Fruit fly (Drosophila melanogaster) whole organism, embryonic: ENCODE measurements around the gene anchor.
A peak's percentile ranks its signal among the peaks of the same experiment; 100 is the strongest.

ENCODE experiments used
- CG1024 ChIP-seq: fragments of 200-800 bp; sonication (Bioruptor generic); IDR thresholded peaks from 2 replicates; pipeline ENCODE4 v1.3.6; 2022; ENCODE audit warnings: missing biosample characterization, missing genetic modification characterization
- CG10366 ChIP-seq: fragments of 200-800 bp; sonication (Bioruptor generic); IDR thresholded peaks from 2 replicates; pipeline ENCODE4 v1.3.6; 2022; ENCODE audit warnings: missing biosample characterization, missing genetic modification characterization
- CG10959 ChIP-seq: fragments of 200-800 bp; sonication (Bioruptor generic); IDR thresholded peaks from 2 replicates; pipeline ENCODE4 v1.3.6; 2022; ENCODE audit warnings: missing biosample characterization, missing genetic modification characterization
- CG10979 ChIP-seq: fragments of 200-800 bp; sonication (Bioruptor generic); optimal IDR thresholded peaks from 2 replicates; lab custom pipeline; 2018; ENCODE audit warnings: missing biosample characterization, mild to moderate bottlenecking, missing genetic modification characterization, moderate library complexity
- CG17912 ChIP-seq: fragments of 200-800 bp; sonication (Bioruptor generic); optimal IDR thresholded peaks from 2 replicates; lab custom pipeline; 2018; ENCODE audit warnings: missing biosample characterization, mild to moderate bottlenecking, missing genetic modification characterization
- CG18011 ChIP-seq: fragments of 200-800 bp; sonication (Bioruptor generic); optimal IDR thresholded peaks from 2 replicates; lab custom pipeline; 2017; ENCODE audit warnings: missing biosample characterization, missing genetic modification characterization, mild to moderate bottlenecking, moderate library complexity, missing genotype
- CG2129 ChIP-seq: fragments of 200-800 bp; sonication (Bioruptor generic); IDR thresholded peaks from 2 replicates; pipeline ENCODE4 v1.3.6; 2022; ENCODE audit warnings: missing biosample characterization, missing genetic modification characterization; ENCODE audit not compliant: partially characterized antibody
- CG30403 ChIP-seq: fragments of 200-800 bp; sonication (Bioruptor generic); optimal IDR thresholded peaks from 3 replicates; lab custom pipeline; 2016; ENCODE audit warnings: missing biosample characterization, missing genetic modification characterization
- CG3726 ChIP-seq: fragments of 200-800 bp; sonication (Bioruptor generic); IDR thresholded peaks from 3 replicates; pipeline ENCODE4, ENCODE4 v1.3.6; 2022; ENCODE audit warnings: missing biosample characterization, missing genetic modification characterization
- CG3838 ChIP-seq: fragments of 200-800 bp; sonication (Bioruptor generic); optimal IDR thresholded peaks from 3 replicates; lab custom pipeline; 2016; ENCODE audit warnings: missing biosample characterization, missing genetic modification characterization
- CG4730 ChIP-seq: fragments of 200-800 bp; sonication (Bioruptor generic); IDR thresholded peaks from 2 replicates; pipeline ENCODE4 v1.3.6; 2022; ENCODE audit warnings: missing biosample characterization, missing genetic modification characterization
- CG5180 ChIP-seq: fragments of 200-800 bp; sonication (Bioruptor generic); optimal IDR thresholded peaks from 3 replicates; lab custom pipeline; 2017; ENCODE audit warnings: missing biosample characterization, missing genetic modification characterization, mild to moderate bottlenecking, moderate library complexity, missing genetic modification reagents
- CG9609 ChIP-seq: fragments of 200-800 bp; sonication (Bioruptor generic); optimal IDR thresholded peaks from 3 replicates; lab custom pipeline; 2016; ENCODE audit warnings: missing biosample characterization, missing genetic modification characterization
- CG9876 ChIP-seq: fragments of 200-800 bp; sonication (Bioruptor generic); optimal IDR thresholded peaks from 2 replicates; lab custom pipeline; 2016; ENCODE audit warnings: missing biosample characterization, missing genetic modification characterization
- D19A ChIP-seq: fragments of 200-800 bp; optimal IDR thresholded peaks from 3 replicates; lab custom pipeline; 2019; ENCODE audit warnings: missing biosample characterization, mild to moderate bottlenecking, missing genetic modification characterization, moderate library complexity
- Doc2 ChIP-seq: fragments of 200-800 bp; sonication (Bioruptor generic); IDR thresholded peaks from 2 replicates; pipeline ENCODE4 v1.3.6; 2022; ENCODE audit warnings: missing biosample characterization, missing genetic modification characterization
- Dref ChIP-seq: fragments of 200-800 bp; sonication (Bioruptor generic); IDR thresholded peaks from 2 replicates; pipeline ENCODE4 v1.3.6; 2022; ENCODE audit warnings: missing biosample characterization, missing genetic modification characterization
- Ets97D ChIP-seq: fragments of 200-800 bp; sonication (Bioruptor generic); optimal IDR thresholded peaks from 3 replicates; lab custom pipeline; 2016; ENCODE audit warnings: missing biosample characterization, missing genetic modification characterization
- Fer1 ChIP-seq: fragments of 200-800 bp; sonication (Bioruptor generic); optimal IDR thresholded peaks from 2 replicates; lab custom pipeline; 2017; ENCODE audit warnings: missing biosample characterization, mild to moderate bottlenecking, missing genetic modification characterization
- HLH54F ChIP-seq: fragments of 200-800 bp; sonication (Bioruptor generic); optimal IDR thresholded peaks from 3 replicates; lab custom pipeline; 2016; ENCODE audit warnings: missing biosample characterization, missing genetic modification characterization
- MESR4 ChIP-seq: fragments of 200-800 bp; sonication (Bioruptor generic); optimal IDR thresholded peaks from 2 replicates; lab custom pipeline; 2018; ENCODE audit warnings: missing biosample characterization, mild to moderate bottlenecking, missing genetic modification characterization, moderate library complexity
- Max ChIP-seq: fragments of 200-800 bp; sonication (Bioruptor generic); optimal IDR thresholded peaks from 2 replicates; lab custom pipeline; 2016; ENCODE audit warnings: missing biosample characterization, mild to moderate bottlenecking, missing genetic modification characterization
- Mes4 ChIP-seq: fragments of 200-800 bp; sonication (Bioruptor generic); optimal IDR thresholded peaks from 2 replicates; lab custom pipeline; 2016; ENCODE audit warnings: missing biosample characterization, missing genetic modification characterization
- Oaz ChIP-seq: fragments of 200-800 bp; sonication (Bioruptor generic); IDR thresholded peaks from 2 replicates; pipeline ENCODE4 v1.3.6; 2022; ENCODE audit warnings: missing biosample characterization, missing genetic modification characterization
- Optix ChIP-seq: fragments of 200-800 bp; sonication (Bioruptor generic); IDR thresholded peaks from 3 replicates; pipeline ENCODE4 v1.3.6; 2022; ENCODE audit warnings: missing biosample characterization, missing genetic modification characterization
- al ChIP-seq: fragments of 200-800 bp; sonication (Bioruptor generic); IDR thresholded peaks from 2 replicates; pipeline ENCODE4 v1.3.6; 2022; ENCODE audit warnings: missing biosample characterization, missing genetic modification characterization
- ara ChIP-seq: fragments of 200-800 bp; sonication (Bioruptor generic); IDR thresholded peaks from 2 replicates; pipeline ENCODE4 v1.3.6; 2022; ENCODE audit warnings: missing biosample characterization, missing genetic modification characterization
- corto ChIP-seq: fragments of 200-800 bp; sonication (Bioruptor generic); optimal IDR thresholded peaks from 2 replicates; lab custom pipeline; 2016; ENCODE audit warnings: missing biosample characterization, mild to moderate bottlenecking, missing genetic modification characterization, moderate library complexity
- crol ChIP-seq: fragments of 200-800 bp; sonication (Bioruptor generic); IDR thresholded peaks from 2 replicates; pipeline ENCODE4 v1.3.6; 2022; ENCODE audit warnings: missing biosample characterization, missing genetic modification characterization
- dmrt11E ChIP-seq: fragments of 200-800 bp; sonication (Bioruptor generic); optimal IDR thresholded peaks from 3 replicates; lab custom pipeline; 2018; ENCODE audit warnings: missing biosample characterization, mild to moderate bottlenecking, missing genetic modification characterization, moderate library complexity
- dmrt99B ChIP-seq: fragments of 200-800 bp; sonication (Bioruptor generic); optimal IDR thresholded peaks from 2 replicates; lab custom pipeline; 2018; ENCODE audit warnings: missing biosample characterization, mild to moderate bottlenecking, missing genetic modification characterization, moderate library complexity
- eve ChIP-seq, 2 experiments: fragments of >200 bp; optimal IDR thresholded peaks; 2 replicates each; lab custom pipeline; 2017; ENCODE audit warnings: missing biosample characterization in 2 of 2, missing genetic modification characterization in 2 of 2
- ewg ChIP-seq: fragments of 200-800 bp; sonication (Bioruptor generic); optimal IDR thresholded peaks from 3 replicates; lab custom pipeline; 2017; ENCODE audit warnings: mild to moderate bottlenecking, missing biosample characterization, missing genetic modification reagents, missing genetic modification characterization
- gce ChIP-seq: fragments of 200-800 bp; sonication (Bioruptor generic); IDR thresholded peaks from 3 replicates; pipeline ENCODE4 v1.3.6; 2022; ENCODE audit warnings: missing biosample characterization, missing genetic modification characterization
- gcm ChIP-seq: fragments of 200-800 bp; sonication (Bioruptor generic); optimal IDR thresholded peaks from 2 replicates; lab custom pipeline; 2019; ENCODE audit warnings: missing biosample characterization, mild to moderate bottlenecking, missing genetic modification characterization, moderate library complexity
- gcm2 ChIP-seq: fragments of 200-800 bp; sonication (Bioruptor generic); optimal IDR thresholded peaks from 2 replicates; lab custom pipeline; 2016; ENCODE audit warnings: missing biosample characterization, missing genetic modification characterization
- ham ChIP-seq: fragments of 200-800 bp; sonication (Bioruptor generic); IDR thresholded peaks from 2 replicates; pipeline ENCODE4 v1.3.6; 2022; ENCODE audit warnings: missing biosample characterization, missing genetic modification characterization
- hb ChIP-seq: fragments of 200-800 bp; sonication (Bioruptor generic); IDR thresholded peaks from 3 replicates; pipeline ENCODE4 v1.3.6; 2022; ENCODE audit warnings: missing biosample characterization, missing genetic modification characterization; ENCODE audit not compliant: partially characterized antibody
- hbn ChIP-seq: fragments of 200-800 bp; sonication (Bioruptor generic); IDR thresholded peaks from 2 replicates; pipeline ENCODE4 v1.3.6; 2022; ENCODE audit warnings: missing biosample characterization, missing genetic modification characterization; ENCODE audit not compliant: partially characterized antibody
- hth ChIP-seq: fragments of >200 bp; optimal IDR thresholded peaks from 2 replicates; lab custom pipeline; 2017; ENCODE audit warnings: inconsistent platforms
- nerfin-1 ChIP-seq: fragments of 200-800 bp; sonication (Bioruptor generic); optimal IDR thresholded peaks from 3 replicates; lab custom pipeline; 2019; ENCODE audit warnings: missing biosample characterization, mild to moderate bottlenecking, missing genetic modification characterization, moderate library complexity
- odd ChIP-seq: fragments of 200-800 bp; sonication (Bioruptor generic); optimal IDR thresholded peaks from 2 replicates; lab custom pipeline; 2017; ENCODE audit warnings: missing biosample characterization, mild to moderate bottlenecking, missing genetic modification characterization
- phol ChIP-seq: fragments of 200-800 bp; sonication (Bioruptor generic); optimal IDR thresholded peaks from 3 replicates; lab custom pipeline; 2018; ENCODE audit warnings: missing biosample characterization, mild to moderate bottlenecking, missing genetic modification characterization, moderate library complexity
- rib ChIP-seq: fragments of 200-800 bp; sonication (Bioruptor generic); IDR thresholded peaks from 2 replicates; pipeline ENCODE4 v1.3.6; 2022; ENCODE audit warnings: missing biosample characterization, missing genetic modification characterization
- shn ChIP-seq: fragments of 200-800 bp; sonication (Bioruptor generic); optimal IDR thresholded peaks from 3 replicates; lab custom pipeline; 2016; ENCODE audit warnings: missing biosample characterization, missing genetic modification characterization
- sqz ChIP-seq: fragments of 200-800 bp; sonication (Bioruptor generic); optimal IDR thresholded peaks from 3 replicates; lab custom pipeline; 2018; ENCODE audit warnings: missing biosample characterization, mild to moderate bottlenecking, missing genetic modification characterization
- tap ChIP-seq: fragments of 200-800 bp; optimal IDR thresholded peaks from 3 replicates; lab custom pipeline; 2019; ENCODE audit warnings: missing biosample characterization, mild to moderate bottlenecking, missing genetic modification characterization, moderate library complexity
- unpg ChIP-seq: fragments of 200-800 bp; sonication (Bioruptor generic); optimal IDR thresholded peaks from 3 replicates; lab custom pipeline; 2018; ENCODE audit warnings: missing biosample characterization, mild to moderate bottlenecking, missing genetic modification characterization, moderate library complexity
- usp ChIP-seq: fragments of >200 bp; optimal IDR thresholded peaks from 2 replicates; lab custom pipeline; 2017; ENCODE audit warnings: missing biosample characterization, missing genetic modification characterization
- zen ChIP-seq: fragments of 200-800 bp; sonication (Bioruptor generic); optimal IDR thresholded peaks from 3 replicates; lab custom pipeline; 2018; ENCODE audit warnings: missing biosample characterization, mild to moderate bottlenecking, missing genetic modification characterization, moderate library complexity

anchor gene

DNA sequence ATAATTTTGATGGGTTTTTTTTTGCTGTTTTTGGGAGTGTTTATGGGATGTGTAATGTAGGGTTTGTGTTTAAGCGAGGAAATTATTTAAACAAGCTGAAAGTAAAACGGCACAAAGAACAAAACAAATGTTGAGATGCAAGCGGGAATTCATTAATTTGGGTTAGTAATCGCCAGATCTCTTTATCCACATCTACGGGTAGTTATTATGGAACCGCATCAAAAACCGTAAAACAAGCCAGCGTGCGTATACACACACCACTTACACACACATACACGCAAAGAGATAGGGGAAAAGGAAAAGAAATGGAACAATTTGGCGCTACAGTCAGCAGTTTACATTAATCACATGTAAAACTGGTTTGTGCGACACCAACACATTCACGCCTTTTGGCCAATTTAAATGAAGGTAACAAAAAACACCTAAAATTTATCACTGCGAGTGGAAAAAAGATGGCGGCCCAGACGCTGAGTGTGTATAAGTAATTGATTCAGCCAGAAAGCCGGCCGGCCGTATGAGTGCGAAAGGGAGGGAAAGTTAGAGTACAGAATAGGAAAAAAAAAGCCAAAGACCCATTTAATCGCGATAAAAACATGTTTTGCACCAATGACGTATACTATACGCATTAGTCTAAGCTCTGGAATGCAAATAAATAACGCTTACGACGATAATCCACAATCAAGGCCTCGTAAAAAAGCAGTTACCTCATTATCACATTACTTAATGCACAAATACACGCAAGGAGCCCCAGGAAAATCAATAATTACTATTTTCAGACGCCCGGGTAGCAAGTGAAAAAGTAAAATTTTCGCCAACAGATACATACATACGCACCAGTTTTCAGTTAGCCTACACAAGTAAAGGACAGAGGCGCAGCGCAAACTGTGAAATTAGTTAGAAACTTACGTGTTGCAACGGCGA is 22.6 kb downstream of the anchor start (continued):
- no peak for TF ChIP-seq ewg (GFP tag; lab: Kevin White, UChicago)
- TF ChIP-seq hbn (GFP tag; lab: Robert Waterston, UW), result no peak
- TF ChIP-seq hb (GFP tag; lab: Robert Waterston, UW), result no peak
- TF ChIP-seq CG4730 (GFP tag; lab: Robert Waterston, UW), result no peak
- TF ChIP-seq CG9609, result no peak
- TF ChIP-seq crol, result 0 out of 2 replicates have a peak, but pooled peaks have one; percentile 8
- TF ChIP-seq CG10959 (GFP tag; lab: Robert Waterston, UW), result no peak
- peak; percentile 97 for TF ChIP-seq phol (tag; lab: Kevin White, UChicago)
- TF ChIP-seq HLH54F (GFP tag; lab: Kevin White, UChicago), result no peak
- no peak for TF ChIP-seq Mes4 (GFP tag; lab: Kevin White, UChicago)
- TF ChIP-seq eve (GFP tag; optimal IDR thresholded peaks at IDR 0.05; lab: Kevin White, UChicago), result peak in 1 of 2 experiments; percentile 34
- no peak for TF ChIP-seq zen
- TF ChIP-seq CG1024 (GFP tag; lab: Robert Waterston, UW), result no peak
- no peak for TF ChIP-seq Doc2
- TF ChIP-seq hth (lab: Kevin White, UChicago), result no peak
- no peak for TF ChIP-seq CG5180 (GFP tag; lab: Kevin White, UChicago)
- TF ChIP-seq CG9876, result no peak
- TF ChIP-seq D19A, result peak; percentile 13
- TF ChIP-seq Fer1, result no peak
- no peak for TF ChIP-seq al (GFP tag; lab: Robert Waterston, UW)
- TF ChIP-seq CG10366 (GFP tag; lab: Robert Waterston, UW), result no peak
- TF ChIP-seq nerfin-1 (tag; lab: Kevin White, UChicago), result no peak
- TF ChIP-seq CG30403 (GFP tag; lab: Kevin White, UChicago), result no peak
- TF ChIP-seq corto, result no peak
- no peak for TF ChIP-seq gcm2 (GFP tag; lab: Kevin White, UChicago)
- TF ChIP-seq shn, result no peak
- peak; percentile 9 for TF ChIP-seq MESR4 (GFP tag; lab: Kevin White, UChicago)
- no peak for TF ChIP-seq CG10979
- no peak for TF ChIP-seq ham (GFP tag; lab: Robert Waterston, UW)
- TF ChIP-seq Dref (GFP tag; lab: Robert Waterston, UW), result no peak
- TF ChIP-seq Ets97D, result peak; percentile 1
- TF ChIP-seq CG3726 (GFP tag; lab: Robert Waterston, UW), result no peak
- TF ChIP-seq dmrt11E, result no peak
- no peak for TF ChIP-seq CG18011 (GFP tag; lab: Kevin White, UChicago)
- TF ChIP-seq ara, result no peak
- no peak for TF ChIP-seq unpg (GFP tag; lab: Kevin White, UChicago)
- no peak for TF ChIP-seq gce (GFP tag; lab: Robert Waterston, UW)
- TF ChIP-seq gcm (GFP tag; lab: Kevin White, UChicago), result peak; percentile 58
- TF ChIP-seq rib (GFP tag; lab: Robert Waterston, UW), result peak; percentile 55; the same call in 1 of the 2 replicates
- no peak for TF ChIP-seq tap (tag; lab: Kevin White, UChicago)
- no peak for TF ChIP-seq Max (GFP tag; lab: Kevin White, UChicago)
- no peak for TF ChIP-seq Optix (GFP tag; lab: Robert Waterston, UW)
- no peak for TF ChIP-seq Oaz (GFP tag; lab: Robert Waterston, UW)
- no peak for TF ChIP-seq odd (GFP tag; lab: Kevin White, UChicago)
- TF ChIP-seq usp (GFP tag; lab: Kevin White, UChicago), result no peak
- peak; percentile 36 for TF ChIP-seq sqz
- no peak for TF ChIP-seq CG17912 (GFP tag; lab: Kevin White, UChicago)
- TF ChIP-seq CG3838 (GFP tag; lab: Kevin White, UChicago), result no peak
- no peak for TF ChIP-seq dmrt99B (tag; lab: Kevin White, UChicago)
- TF ChIP-seq CG2129 (GFP tag; lab: Robert Waterston, UW), result no peak
